Fruit fly (Drosophila melanogaster): Measurements from ENCODE around the gene SmD2.

Gene SmD2

DNA sequence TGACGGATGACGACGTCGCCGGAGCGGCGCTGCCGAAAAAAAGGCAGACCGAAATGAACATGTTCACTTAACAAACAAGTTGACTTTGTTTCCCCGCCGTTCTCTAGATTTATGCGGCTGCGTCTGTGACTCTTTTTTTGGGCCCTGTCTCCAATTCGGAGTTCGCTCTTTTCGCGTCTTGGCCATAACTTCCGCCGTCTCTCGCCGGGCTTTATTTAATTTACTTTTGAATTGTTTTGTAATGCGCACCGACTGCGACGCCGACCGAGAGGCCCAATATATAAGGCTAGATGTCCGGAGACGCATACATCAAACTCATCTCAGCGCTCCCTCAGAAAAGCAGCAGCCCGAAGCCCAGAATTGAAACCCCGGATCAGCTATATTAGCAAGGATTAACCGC lies 46.9 kb downstream of the SmD2 start, which contains the start of gene Osi14:
Gene Osi14 (plus strand): TSS at position 301 of the 400 bp plus-strand sequence.
- no peak for TF ChIP-seq CG12768 (GFP tag; optimal IDR thresholded peaks at IDR 0.05)
- TF ChIP-seq tj (GFP tag; optimal IDR thresholded peaks at IDR 0.05), result no peak
- TF ChIP-seq CG7101 (tag; optimal IDR thresholded peaks at IDR 0.05), result no peak

- TF ChIP-seq ovo (GFP tag; optimal IDR thresholded peaks at IDR 0.05), result no peak
- TF ChIP-seq CG11617 (GFP tag; optimal IDR thresholded peaks at IDR 0.05), result no peak
- TF ChIP-seq kay (GFP tag; ENCODE audit: borderline replicate concordance), result no peak
- no peak for TF ChIP-seq CG7101 (tag; optimal IDR thresholded peaks at IDR 0.05)
- no peak for TF ChIP-seq CG33017 (tag; optimal IDR thresholded peaks at IDR 0.05)
- TF ChIP-seq tj (GFP tag; optimal IDR thresholded peaks at IDR 0.05), result no peak
- TF ChIP-seq CG5204 (GFP tag; optimal IDR thresholded peaks at IDR 0.05), result no peak
- no peak for TF ChIP-seq CG1620 (GFP tag; optimal IDR thresholded peaks at IDR 0.05)
- TF ChIP-seq cic (GFP tag; optimal IDR thresholded peaks at IDR 0.05), result no peak
- TF ChIP-seq CG12768 (GFP tag; optimal IDR thresholded peaks at IDR 0.05), result no peak
- no peak for TF ChIP-seq toe (GFP tag; optimal IDR thresholded peaks at IDR 0.05)
Measured at dm6 chr3R:6297164-6297563, 48.5 kb downstream of the SmD2 start.
